Worm (Caenorhabditis elegans) whole organism, late embryonic: ENCODE measurements around the gene K04F1.9.

Experiments used
- K09A11.1 ChIP-seq: sonication (generic microtip); optimal IDR thresholded peaks from 2 replicates; lab custom pipeline; 2017; ENCODE audit warnings: antibody characterized with exemption, mild to moderate bottlenecking, missing genetic modification characterization, missing compliant biosample characterization; ENCODE audit not compliant: insufficient read depth
- ceh-45 ChIP-seq: fragments of 200-800 bp; sonication (Bioruptor generic); IDR thresholded peaks from 2 replicates; pipeline ENCODE4 v1.3.6; 2022; ENCODE audit warnings: missing genetic modification reagents, missing genetic modification characterization, missing compliant biosample characterization
- lin-11 ChIP-seq: fragments of 200-800 bp; sonication (Bioruptor generic); optimal IDR thresholded peaks from 2 replicates; lab custom pipeline; 2018; ENCODE audit warnings: mild to moderate bottlenecking, missing genetic modification characterization, missing compliant biosample characterization
- nhr-11 ChIP-seq: fragments of 150-350 bp; optimal IDR thresholded peaks from 2 replicates; lab custom pipeline; 2014; ENCODE audit warnings: missing biosample characterization, missing genetic modification characterization
- pha-4 ChIP-seq: fragments of 150-350 bp; optimal IDR thresholded peaks from 2 replicates; lab custom pipeline; 2018; ENCODE audit warnings: missing biosample characterization, missing genetic modification reagents, missing genetic modification characterization
- pros-1 ChIP-seq: fragments of 150-350 bp; optimal IDR thresholded peaks from 2 replicates; lab custom pipeline; 2014; ENCODE audit warnings: missing biosample characterization, missing genetic modification reagents, missing genetic modification characterization
- unc-3 ChIP-seq, 2 experiments: fragments of 200-800 bp in 1 of 2; sonication (Bioruptor generic) in 1 of 2; sonication (generic microtip) in 1 of 2; conservative IDR thresholded peaks in 1 of 2; optimal IDR thresholded peaks in 1 of 2; 2 replicates each; pipeline versions ENCODE4 v1.3.6 to Lab custom; 2016 to 2022; ENCODE audit warnings: missing compliant biosample characterization in 2 of 2, missing genetic modification characterization in 2 of 2, missing genetic modification reagents in 1 of 2

DNA sequence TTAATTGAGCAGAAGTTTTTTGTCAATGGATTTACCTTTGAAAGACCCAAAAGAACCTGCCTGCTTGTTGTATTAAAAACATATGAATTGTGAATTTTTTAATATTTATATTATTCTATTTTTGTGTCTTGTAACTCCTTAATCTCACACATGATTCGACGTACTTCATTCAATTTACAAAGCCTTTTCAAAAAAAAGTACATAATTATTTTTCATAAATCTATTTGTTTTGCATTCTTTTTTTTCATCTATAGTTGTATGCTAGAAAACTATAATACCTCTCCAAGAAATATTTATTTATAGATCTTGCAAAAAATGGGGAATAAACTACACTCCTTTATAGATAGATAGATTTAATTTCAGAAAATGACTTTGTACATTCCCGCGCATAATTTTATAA is 46.3 kb upstream of the K04F1.9 start, which contains the start of gene nhr-179:
- TF ChIP-seq unc-3 (GFP tag; conservative IDR thresholded peaks at IDR 0.05; lab: Robert Waterston, UW) (no peak), unc-3 (tag; optimal IDR thresholded peaks at IDR 0.05; lab: Kevin White, UChicago) (no peak), K09A11.1 (tag; lab: Kevin White, UChicago) (no peak), nhr-11 (no peak), pha-4 (tag; lab: Kevin White, UChicago) (no peak), ceh-45 (GFP tag; lab: Robert Waterston, UW) (no peak), pros-1 (tag; lab: Kevin White, UChicago) (no peak), lin-11 (tag; lab: Kevin White, UChicago) (no peak)
